Fruit fly (Drosophila melanogaster): ENCODE results near the gene t-Grip84.

- TF ChIP-seq CG8478 (optimal IDR thresholded peaks at IDR 0.05), result no peak
- TF ChIP-seq CTCF (optimal IDR thresholded peaks at IDR 0.05), result no peak
Observed at dm6 chr3L:7634743-7635469, 44.1 kb upstream of the t-Grip84 start.
